Fruit fly (Drosophila melanogaster): Measurements from ENCODE around the gene CG42393.

The CG42393 gene

DNA sequence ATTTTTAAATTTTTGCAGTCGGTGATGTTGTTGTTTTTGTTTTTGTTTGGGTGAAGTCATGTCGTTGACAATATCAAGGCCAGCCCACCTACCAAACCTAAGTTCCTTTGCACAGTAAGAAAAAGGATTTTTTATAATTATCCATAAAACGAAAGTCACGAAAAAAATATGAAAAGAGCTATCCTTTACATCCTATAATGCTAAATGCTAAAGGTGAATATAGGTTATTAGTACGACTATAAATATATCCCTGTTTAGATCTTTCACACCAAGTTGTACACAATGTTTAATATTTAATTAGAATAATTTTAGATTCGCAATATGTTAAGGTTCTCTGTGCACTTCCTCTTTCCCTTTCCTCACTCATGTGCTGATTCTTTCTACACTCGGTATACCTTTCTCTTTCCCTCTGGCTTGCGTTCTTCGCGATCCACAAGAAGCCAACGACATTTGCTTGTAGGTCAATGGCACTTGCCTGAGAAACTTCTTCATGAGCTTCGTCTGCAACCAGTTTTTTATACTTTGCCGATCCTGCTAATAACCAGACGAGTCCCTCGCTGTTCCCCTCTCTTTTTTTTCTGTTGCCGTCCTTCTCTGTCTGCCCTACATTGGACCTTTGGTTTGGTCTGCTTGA lies 5.0 kb upstream of the CG42393 start:
- no peak for TF ChIP-seq CG17801 (GFP tag; optimal IDR thresholded peaks at IDR 0.05; ENCODE audit: partially characterized antibody)

- no peak for TF ChIP-seq CG17801 (GFP tag; optimal IDR thresholded peaks at IDR 0.05; ENCODE audit: partially characterized antibody)
These were observed 4.3 kb upstream of the CG42393 start for dm6 chr3L:18038122-18038762.

- TF ChIP-seq CG17801 (GFP tag; optimal IDR thresholded peaks at IDR 0.05; ENCODE audit: partially characterized antibody), result no peak
These were observed 2.5 kb upstream of the CG42393 start, which contains the start of gene CG32192 for dm6 chr3L:18040017-18040416. CG32192 (plus strand) TSS chr3L:18040317.

DNA sequence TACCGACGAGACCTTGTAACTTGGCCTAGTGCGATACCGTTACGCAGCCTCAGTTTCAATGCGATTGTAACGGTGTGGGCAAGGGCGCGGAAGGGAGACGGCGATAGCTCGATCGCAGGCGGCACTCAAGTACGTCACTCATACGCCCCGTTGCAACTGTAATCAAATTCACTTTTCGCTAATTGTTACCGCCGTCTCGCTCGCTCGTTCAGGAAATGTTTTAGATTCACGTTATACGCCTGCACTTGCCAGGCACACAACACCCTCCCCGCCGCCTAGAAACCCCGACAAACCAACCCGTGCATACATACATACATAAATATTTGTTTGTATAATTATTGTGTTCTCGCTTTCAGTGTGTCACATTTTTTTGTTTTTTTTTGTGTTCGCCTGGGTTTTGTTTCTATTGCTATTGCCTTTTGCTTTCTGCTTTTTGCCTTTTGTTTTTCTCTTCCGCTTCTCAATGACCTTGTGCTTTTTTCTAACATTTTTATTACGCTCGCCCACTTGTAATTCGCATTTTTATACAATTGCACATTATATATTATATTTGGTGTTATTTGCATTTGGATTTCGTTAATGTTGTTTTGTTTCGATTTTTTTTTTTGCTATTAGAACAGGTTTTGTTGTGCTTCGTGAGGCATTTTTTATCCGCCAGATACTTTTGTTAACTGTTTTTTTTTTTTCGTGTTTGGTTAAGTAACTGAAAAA lies 2.0 kb downstream of the CG42393 start:
- no peak for TF ChIP-seq CG17801 (GFP tag; optimal IDR thresholded peaks at IDR 0.05; ENCODE audit: partially characterized antibody)

DNA sequence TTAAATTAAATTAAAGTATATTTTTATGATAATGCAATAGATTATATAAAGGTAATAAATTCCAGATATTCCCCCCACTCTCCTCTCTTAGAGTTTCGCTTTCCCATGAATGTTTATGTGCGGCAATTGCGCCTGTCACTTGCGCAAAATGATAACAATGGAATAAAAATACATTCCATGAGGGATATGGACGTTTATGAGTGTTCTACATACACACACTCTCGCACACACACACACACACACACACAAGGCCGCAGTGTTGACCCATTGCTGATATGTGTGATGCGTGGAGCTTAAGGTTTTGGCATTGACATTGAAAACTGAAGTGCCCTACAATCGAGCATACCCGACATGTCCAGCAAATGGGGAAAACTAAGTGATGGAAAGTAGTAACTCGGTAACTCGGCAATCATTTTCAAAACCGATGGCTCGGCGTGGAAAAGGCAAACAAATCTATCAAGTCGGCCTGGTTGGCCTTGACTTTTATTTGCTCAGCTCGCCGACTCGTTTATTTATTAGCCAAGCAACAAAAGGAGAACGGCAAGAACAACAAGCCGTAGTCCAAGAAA lies 4.1 kb downstream of the CG42393 start:
- no peak for TF ChIP-seq CG17801 (GFP tag; optimal IDR thresholded peaks at IDR 0.05; ENCODE audit: partially characterized antibody)

- TF ChIP-seq CG17801 (GFP tag; optimal IDR thresholded peaks at IDR 0.05; ENCODE audit: partially characterized antibody), result no peak
These were observed 14.5 kb downstream of the CG42393 start for dm6 chr3L:18057033-18057432.

DNA sequence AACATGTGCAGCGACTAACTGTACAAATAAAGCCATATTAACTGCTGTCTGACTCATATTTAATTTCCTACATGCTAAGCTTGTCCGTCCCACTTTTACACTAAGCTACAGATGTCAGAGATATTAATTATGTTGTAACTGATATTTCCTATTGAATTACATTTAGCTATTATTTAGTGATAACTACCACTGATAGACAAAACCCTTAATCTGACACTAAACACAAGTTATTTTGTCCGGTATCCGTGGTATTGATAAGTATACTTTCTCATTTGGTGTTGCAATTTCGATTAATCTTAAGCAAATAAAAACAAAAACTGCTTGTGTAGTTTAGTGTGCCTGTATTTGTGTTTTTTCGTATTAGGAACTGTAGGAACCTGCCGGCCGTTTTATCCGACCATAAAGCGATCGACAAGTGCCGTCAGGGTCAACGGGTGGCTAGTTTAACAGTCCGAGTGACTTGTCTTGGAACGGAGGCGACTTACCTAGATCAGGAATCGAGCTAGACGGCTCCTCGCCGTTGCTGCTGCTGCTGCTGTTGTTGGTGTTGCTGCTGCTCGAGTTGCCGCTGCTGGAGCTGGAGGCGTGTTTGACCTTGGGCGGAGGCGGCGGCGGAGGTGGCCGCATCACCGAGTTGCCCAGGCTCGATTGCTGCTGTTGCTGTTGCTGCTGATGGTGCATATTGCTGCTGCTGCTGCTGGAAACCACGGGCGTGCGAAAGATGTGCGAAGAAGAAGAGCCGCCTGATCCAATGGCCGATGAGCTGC lies 15.4 kb downstream of the CG42393 start:
- no peak for TF ChIP-seq CG17801 (GFP tag; optimal IDR thresholded peaks at IDR 0.05; ENCODE audit: partially characterized antibody)

DNA sequence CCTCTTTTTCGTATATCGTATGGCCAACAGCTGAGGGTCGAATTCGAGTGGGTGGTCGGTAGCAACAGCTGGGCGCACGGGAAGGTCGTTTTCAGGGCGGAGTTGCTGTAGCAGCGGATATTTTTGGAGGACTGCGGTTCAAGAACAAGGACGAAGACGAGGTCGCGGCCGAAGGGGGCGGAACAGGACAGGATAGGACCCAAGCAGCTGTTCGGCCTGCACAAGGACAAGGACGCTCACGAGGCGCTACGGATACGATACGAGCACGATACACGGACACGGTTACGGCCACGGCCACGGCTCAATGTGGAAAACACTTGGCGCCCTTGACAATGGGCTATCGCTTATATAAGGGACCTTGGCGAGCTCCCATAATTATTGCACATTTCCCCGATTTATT lies 18.7 kb downstream of the CG42393 start:
- TF ChIP-seq CG17801 (GFP tag; optimal IDR thresholded peaks at IDR 0.05; ENCODE audit: partially characterized antibody), result no peak

dm6 chr3L:18061713-18062365 lies 19.3 kb downstream of the CG42393 start:
- TF ChIP-seq CG17801 (GFP tag; optimal IDR thresholded peaks at IDR 0.05; ENCODE audit: partially characterized antibody), result peak; percentile 14

DNA sequence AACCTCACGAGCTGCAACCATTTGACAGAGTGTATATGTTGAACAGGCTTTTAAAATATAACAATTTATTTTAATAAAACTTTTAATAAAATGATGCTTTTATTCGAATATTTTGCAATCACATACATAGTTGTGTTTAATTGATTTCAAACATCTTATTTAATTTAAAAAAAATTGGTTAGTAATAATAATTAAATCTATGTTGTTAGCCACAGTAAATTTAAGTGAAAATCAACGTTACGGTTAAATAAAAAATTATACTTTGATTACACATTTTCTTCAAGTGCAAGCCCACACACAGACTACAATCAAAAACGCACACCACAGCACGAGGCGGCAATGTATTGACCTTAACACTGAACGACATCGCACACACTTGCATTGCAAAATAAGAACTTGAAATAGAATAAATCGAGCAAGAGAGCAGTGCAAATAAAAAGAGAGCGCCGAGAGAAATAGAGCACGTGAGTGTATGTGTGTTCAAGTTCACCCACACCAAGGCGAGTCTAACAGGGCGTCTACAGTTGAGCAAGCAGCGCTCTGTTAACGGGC lies 20.5 kb downstream of the CG42393 start:
- peak; percentile 75 for TF ChIP-seq CG17801 (GFP tag; optimal IDR thresholded peaks at IDR 0.05; ENCODE audit: partially characterized antibody)

DNA sequence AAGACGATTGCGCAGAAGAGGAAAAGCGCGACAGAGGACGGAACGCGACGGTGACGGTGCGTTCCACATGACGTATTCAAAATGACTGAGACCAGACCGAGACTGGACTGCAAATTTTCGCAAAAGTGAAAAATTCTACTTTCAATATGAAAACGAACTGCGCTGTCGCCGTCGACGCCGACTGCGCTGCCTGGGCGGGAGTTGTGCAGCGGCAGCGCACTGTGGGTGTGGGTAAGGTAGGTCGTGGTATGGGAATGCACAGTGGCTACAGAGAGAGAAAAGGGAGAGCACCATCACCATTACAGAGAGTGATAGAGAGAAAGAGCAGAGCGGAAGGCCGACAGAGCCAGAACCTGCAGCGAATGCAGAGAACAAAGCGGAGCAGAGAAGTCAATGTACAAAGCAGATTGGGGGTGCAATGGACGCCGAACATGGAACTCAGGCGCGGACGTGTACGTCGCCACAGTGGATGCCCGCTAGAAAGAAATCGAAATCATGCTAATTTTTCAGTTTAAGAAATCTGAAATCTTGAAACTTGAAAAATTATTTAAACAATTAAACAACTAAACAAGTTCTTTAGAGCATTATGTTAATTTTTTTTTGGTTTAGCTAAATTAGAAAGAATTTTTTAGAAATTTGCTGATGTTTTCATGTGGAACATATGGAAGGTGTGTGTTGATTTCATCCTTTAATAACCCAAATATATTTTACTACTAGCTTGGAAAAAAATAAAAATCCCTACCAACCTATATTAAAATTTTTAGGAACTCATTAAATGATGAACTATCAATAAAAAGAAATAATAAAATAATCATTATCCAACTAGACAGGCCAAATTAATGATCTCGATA lies 22.3 kb downstream of the CG42393 start, which contains the start of gene Eip75B:
TSS of gene Eip75B (minus strand) at position 65 of the 851 bp plus-strand sequence.
- no peak for TF ChIP-seq CG17801 (GFP tag; optimal IDR thresholded peaks at IDR 0.05; ENCODE audit: partially characterized antibody)

- no peak for TF ChIP-seq CG17801 (GFP tag; optimal IDR thresholded peaks at IDR 0.05; ENCODE audit: partially characterized antibody)
These were observed 27.5 kb downstream of the CG42393 start, which contains the start of gene CG44006 for dm6 chr3L:18070050-18070449. CG44006 (minus strand) TSS chr3L:18070150.

DNA sequence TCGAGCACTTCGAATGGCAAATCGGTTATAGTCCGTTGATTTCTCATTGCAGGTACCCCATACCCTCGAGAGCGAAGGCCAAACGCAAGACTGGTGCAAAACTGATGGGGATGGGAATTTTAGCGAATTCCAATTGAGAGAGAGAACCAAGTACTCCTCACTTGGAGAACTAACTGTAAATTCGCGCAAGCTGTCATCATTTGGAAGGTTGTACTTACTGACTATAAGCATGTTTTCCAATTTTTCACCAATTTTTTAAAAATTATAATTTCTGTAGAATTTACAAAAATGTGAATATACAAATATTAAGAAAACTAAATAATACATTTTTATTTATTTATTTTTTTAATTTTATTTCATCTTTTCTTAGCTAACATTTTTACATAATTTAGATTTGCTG lies 29.5 kb downstream of the CG42393 start, which contains the start of gene CG44005:
TSS of gene CG44005 (minus strand) at position 101 of the 400 bp plus-strand sequence.
- TF ChIP-seq CG17801 (GFP tag; optimal IDR thresholded peaks at IDR 0.05; ENCODE audit: partially characterized antibody), result no peak

Data from ovary, adult (tissue).